Worm (Caenorhabditis elegans) whole organism, young adult: ENCODE measurements around the gene unc-52.

Source experiments
- F57A8.1 ChIP-seq: fragments of 200-800 bp; sonication (Bioruptor generic); optimal IDR thresholded peaks from 2 replicates; lab custom pipeline; 2018; ENCODE audit warnings: mild to moderate bottlenecking, missing genetic modification characterization, moderate library complexity, missing compliant biosample characterization
- lin-40 ChIP-seq: sonication (generic microtip); optimal IDR thresholded peaks from 2 replicates; lab custom pipeline; 2016; ENCODE audit warnings: missing genetic modification characterization, mild to moderate bottlenecking, missing compliant biosample characterization, missing genotype, missing genetic modification reagents
- ztf-28 ChIP-seq: fragments of 200-800 bp; sonication (Bioruptor generic); IDR thresholded peaks from 2 replicates; pipeline ENCODE4 v1.3.6; 2022; ENCODE audit warnings: missing genetic modification reagents, missing genetic modification characterization, missing compliant biosample characterization

- TF ChIP-seq ztf-28 (GFP tag; lab: Robert Waterston, UW) (no peak), lin-40 (tag; lab: Kevin White, UChicago) (no peak), F57A8.1 (no peak)
Measured at ce11 chrII:14604261-14604660, 80.0 kb downstream of the unc-52 start.
